Fruit fly (Drosophila melanogaster) whole organism, wandering third instar larva: ENCODE measurements around the gene holn1.

Experiments
- CG9705 ChIP-seq: fragments of 200-800 bp; sonication (Bioruptor generic); optimal IDR thresholded peaks from 2 replicates; lab custom pipeline; 2018; ENCODE audit warnings: missing biosample characterization, mild to moderate bottlenecking, missing genetic modification characterization
- Dfd ChIP-seq: fragments of >200 bp; optimal IDR thresholded peaks from 2 replicates; lab custom pipeline; 2017; ENCODE audit warnings: missing biosample characterization, missing genetic modification characterization
- Hnf4 ChIP-seq: fragments of 200-800 bp; sonication (Bioruptor generic); optimal IDR thresholded peaks from 2 replicates; lab custom pipeline; 2016; ENCODE audit warnings: missing biosample characterization, mild to moderate bottlenecking, missing genetic modification characterization
- Hr78 ChIP-seq: fragments of >200 bp; optimal IDR thresholded peaks from 2 replicates; lab custom pipeline; 2017; ENCODE audit warnings: missing biosample characterization, missing genetic modification characterization
- Jra ChIP-seq: sonication (Bioruptor generic); optimal IDR thresholded peaks from 2 replicates; lab custom pipeline; 2016; ENCODE audit warnings: missing biosample characterization, missing genetic modification characterization
- Mio ChIP-seq: sonication (Bioruptor generic); optimal IDR thresholded peaks from 2 replicates; lab custom pipeline; 2016; ENCODE audit warnings: missing biosample characterization, missing genetic modification characterization
- dl ChIP-seq, 2 experiments: fragments of 175-275, 200-275 bp in 1 of 2; fragments of 200-275 bp in 1 of 2; sonication (Bioruptor generic); optimal IDR thresholded peaks; lab custom pipeline; 2018; ENCODE audit warnings: mild to moderate bottlenecking in 2 of 2, missing biosample characterization in 2 of 2, missing genetic modification characterization in 2 of 2, moderate library complexity in 2 of 2; ENCODE audit not compliant: partially characterized antibody in 2 of 2, insufficient read depth in 1 of 2
- foxo ChIP-seq, 2 experiments: fragments of 200-800 bp; sonication (Bioruptor generic); optimal IDR thresholded peaks; 2 replicates in 1 of 2; 3 replicates in 1 of 2; lab custom pipeline; 2016 to 2017; ENCODE audit warnings: missing biosample characterization in 2 of 2, missing genetic modification characterization in 2 of 2
- h ChIP-seq: fragments of 200-800 bp; sonication (Bioruptor generic); optimal IDR thresholded peaks from 3 replicates; lab custom pipeline; 2016; ENCODE audit warnings: missing biosample characterization, mild to moderate bottlenecking, missing genetic modification characterization
- lola ChIP-seq: fragments of >200 bp; optimal IDR thresholded peaks from 2 replicates; lab custom pipeline; 2017; ENCODE audit warnings: missing biosample characterization, missing genetic modification characterization

dm6 chr2L:10476879-10477278 lies 41.1 kb downstream of the holn1 start, which contains the start of gene RluA-2:
- TF ChIP-seq Jra (GFP tag; lab: Kevin White, UChicago) = no peak
- no peak for TF ChIP-seq Hr78
- TF ChIP-seq Hnf4 = no peak
- TF ChIP-seq CG9705 (GFP tag; lab: Kevin White, UChicago) = no peak
- no peak for TF ChIP-seq h
- TF ChIP-seq lola (GFP tag; lab: Kevin White, UChicago) = no peak
- TF ChIP-seq dl (GFP tag; optimal IDR thresholded peaks at IDR 0.05; lab: Kevin White, UChicago; ENCODE audit: insufficient read depth in 1 of 2, partially characterized antibody in 2 of 2) = no peak
- TF ChIP-seq foxo (GFP tag; optimal IDR thresholded peaks at IDR 0.05; lab: Kevin White, UChicago) = no peak
- no peak for TF ChIP-seq Dfd (GFP tag; lab: Kevin White, UChicago)
- TF ChIP-seq Mio (GFP tag; lab: Kevin White, UChicago) = no peak
